Fruit fly (Drosophila melanogaster) whole organism, embryonic: Measurements from ENCODE around the gene mRpL48.
A peak's percentile ranks its signal among the peaks of the same experiment; 100 is the strongest.

Experiments
- Abd-B ChIP-seq: fragments of 200-800 bp; sonication (Bioruptor generic); optimal IDR thresholded peaks from 2 replicates; lab custom pipeline; 2018; ENCODE audit warnings: missing biosample characterization, mild to moderate bottlenecking, missing genetic modification characterization, moderate library complexity
- Blimp-1 ChIP-seq: fragments of 200-800 bp; sonication (Bioruptor generic); optimal IDR thresholded peaks from 3 replicates; lab custom pipeline; 2018; ENCODE audit warnings: missing biosample characterization, missing genetic modification characterization, mild to moderate bottlenecking, moderate library complexity, missing genetic modification reagents
- CG10147 ChIP-seq: fragments of 200-800 bp; sonication (Bioruptor generic); optimal IDR thresholded peaks from 2 replicates; lab custom pipeline; 2019; ENCODE audit warnings: missing biosample characterization, mild to moderate bottlenecking, missing genetic modification characterization, moderate library complexity
- CG10274 ChIP-seq: fragments of 200-800 bp; sonication (Bioruptor generic); optimal IDR thresholded peaks from 3 replicates; lab custom pipeline; 2017; ENCODE audit warnings: missing biosample characterization, mild to moderate bottlenecking, missing genetic modification characterization
- CG11695 ChIP-seq: fragments of 200-800 bp; sonication (Bioruptor generic); IDR thresholded peaks from 3 replicates; pipeline ENCODE4 v1.3.6; 2022; ENCODE audit warnings: missing biosample characterization, missing genetic modification characterization
- CG1233 ChIP-seq: fragments of 200-800 bp; sonication (Bioruptor generic); optimal IDR thresholded peaks from 4 replicates; lab custom pipeline; 2018; ENCODE audit warnings: missing biosample characterization, mild to moderate bottlenecking, missing genetic modification characterization
- CG13775 ChIP-seq: fragments of 200-800 bp; sonication (Bioruptor generic); optimal IDR thresholded peaks from 3 replicates; lab custom pipeline; 2017; ENCODE audit warnings: missing biosample characterization, mild to moderate bottlenecking, missing genetic modification characterization
- CG18011 ChIP-seq: fragments of 200-800 bp; sonication (Bioruptor generic); optimal IDR thresholded peaks from 2 replicates; lab custom pipeline; 2017; ENCODE audit warnings: missing biosample characterization, missing genetic modification characterization, mild to moderate bottlenecking, moderate library complexity, missing genotype
- CG1832 ChIP-seq: fragments of 200-800 bp; sonication (Bioruptor generic); optimal IDR thresholded peaks from 2 replicates; lab custom pipeline; 2017; ENCODE audit warnings: missing biosample characterization, mild to moderate bottlenecking, missing genetic modification characterization, inconsistent platforms
- CG2889 ChIP-seq: fragments of 200-800 bp; sonication (Bioruptor generic); IDR thresholded peaks from 3 replicates; pipeline ENCODE4 v1.3.6; 2022; ENCODE audit warnings: missing biosample characterization, missing genetic modification characterization
- CG32532 ChIP-seq: fragments of 200-800 bp; sonication (Bioruptor generic); IDR thresholded peaks from 2 replicates; pipeline ENCODE4 v1.3.6; 2022; ENCODE audit warnings: missing biosample characterization, missing genetic modification characterization
- CG3838 ChIP-seq: fragments of 200-800 bp; sonication (Bioruptor generic); optimal IDR thresholded peaks from 3 replicates; lab custom pipeline; 2016; ENCODE audit warnings: missing biosample characterization, missing genetic modification characterization
- CG42726 ChIP-seq: fragments of 200-800 bp; sonication (Bioruptor generic); IDR thresholded peaks from 2 replicates; pipeline ENCODE4 v1.3.6; 2022; ENCODE audit warnings: missing biosample characterization, missing genetic modification characterization; ENCODE audit not compliant: partially characterized antibody
- CG8478 ChIP-seq: fragments of >200 bp; optimal IDR thresholded peaks from 2 replicates; lab custom pipeline; 2018
- Drgx ChIP-seq: fragments of 200-800 bp; sonication (Bioruptor generic); IDR thresholded peaks from 2 replicates; pipeline ENCODE4 v1.3.6; 2022; ENCODE audit warnings: missing biosample characterization, missing genetic modification characterization
- Gsc ChIP-seq: fragments of 200-800 bp; sonication (Bioruptor generic); IDR thresholded peaks from 2 replicates; pipeline ENCODE4 v1.3.6; 2022; ENCODE audit warnings: missing biosample characterization, missing genetic modification characterization
- HHEX ChIP-seq: fragments of 200-800 bp; sonication (Bioruptor generic); optimal IDR thresholded peaks from 3 replicates; lab custom pipeline; 2017; ENCODE audit warnings: missing biosample characterization, mild to moderate bottlenecking, missing genetic modification characterization, missing genetic modification reagents
- Hr3 ChIP-seq: fragments of 200-800 bp; sonication (Bioruptor generic); optimal IDR thresholded peaks from 3 replicates; lab custom pipeline; 2016; ENCODE audit warnings: missing biosample characterization, missing genetic modification characterization
- MESR4 ChIP-seq: fragments of 200-800 bp; sonication (Bioruptor generic); optimal IDR thresholded peaks from 2 replicates; lab custom pipeline; 2018; ENCODE audit warnings: missing biosample characterization, mild to moderate bottlenecking, missing genetic modification characterization, moderate library complexity
- Meics ChIP-seq: fragments of 200-800 bp; sonication (Bioruptor generic); optimal IDR thresholded peaks from 2 replicates; lab custom pipeline; 2017; ENCODE audit warnings: missing biosample characterization, mild to moderate bottlenecking, missing genetic modification characterization
- Mrtf ChIP-seq: fragments of 200-800 bp; sonication (Bioruptor generic); IDR thresholded peaks from 3 replicates; pipeline ENCODE4 v1.3.6; 2022; ENCODE audit warnings: missing biosample characterization, missing genetic modification characterization
- Poxn ChIP-seq: fragments of 200-800 bp; sonication (Bioruptor generic); IDR thresholded peaks from 2 replicates; pipeline ENCODE4 v1.3.6; 2022; ENCODE audit warnings: missing biosample characterization, missing genetic modification characterization
- Trl ChIP-seq, 3 experiments: fragments of >200 bp in 2 of 3; fragments of 200-800 bp in 1 of 3; sonication (Bioruptor generic) in 1 of 3; optimal IDR thresholded peaks; 2 replicates in 1 of 3; 3 replicates in 2 of 3; lab custom pipeline; 2016 to 2017; ENCODE audit warnings: missing biosample characterization in 1 of 3, missing genetic modification characterization in 1 of 3
- Xbp1 ChIP-seq: fragments of 200-800 bp; sonication (Bioruptor generic); optimal IDR thresholded peaks from 3 replicates; lab custom pipeline; 2016; ENCODE audit warnings: missing biosample characterization, mild to moderate bottlenecking, missing genetic modification characterization
- ato ChIP-seq: fragments of 200-800 bp; sonication (Bioruptor generic); IDR thresholded peaks from 2 replicates; pipeline ENCODE4 v1.3.6; 2022; ENCODE audit warnings: missing biosample characterization, missing genetic modification characterization; ENCODE audit not compliant: partially characterized antibody
- btn ChIP-seq: fragments of 200-800 bp; sonication (Bioruptor generic); optimal IDR thresholded peaks from 2 replicates; lab custom pipeline; 2016; ENCODE audit warnings: missing biosample characterization, missing genetic modification characterization
- chinmo ChIP-seq: fragments of 200-800 bp; sonication (Bioruptor generic); IDR thresholded peaks from 4 replicates; pipeline ENCODE4 v1.3.6; 2022; ENCODE audit warnings: missing biosample characterization, missing genetic modification characterization; ENCODE audit not compliant: partially characterized antibody
- dm ChIP-seq: fragments of 200-800 bp; sonication (Bioruptor generic); optimal IDR thresholded peaks from 3 replicates; lab custom pipeline; 2016; ENCODE audit warnings: missing biosample characterization, missing genetic modification characterization
- eyg ChIP-seq: fragments of 200-800 bp; sonication (Bioruptor generic); optimal IDR thresholded peaks from 3 replicates; lab custom pipeline; 2016; ENCODE audit warnings: missing biosample characterization, missing genetic modification characterization
- ind ChIP-seq: fragments of 200-800 bp; sonication (Bioruptor generic); optimal IDR thresholded peaks from 3 replicates; lab custom pipeline; 2016; ENCODE audit warnings: missing biosample characterization, missing genetic modification characterization
- pho ChIP-seq: fragments of 200-800 bp; sonication (Bioruptor generic); optimal IDR thresholded peaks from 2 replicates; lab custom pipeline; 2016; ENCODE audit warnings: missing biosample characterization, missing genetic modification characterization
- rib ChIP-seq: fragments of 200-800 bp; sonication (Bioruptor generic); IDR thresholded peaks from 2 replicates; pipeline ENCODE4 v1.3.6; 2022; ENCODE audit warnings: missing biosample characterization, missing genetic modification characterization
- seq ChIP-seq: fragments of 200-800 bp; sonication (Bioruptor generic); IDR thresholded peaks from 2 replicates; pipeline ENCODE4 v1.3.6; 2022; ENCODE audit warnings: missing biosample characterization, missing genetic modification characterization
- shn ChIP-seq: fragments of 200-800 bp; sonication (Bioruptor generic); optimal IDR thresholded peaks from 3 replicates; lab custom pipeline; 2016; ENCODE audit warnings: missing biosample characterization, missing genetic modification characterization
- sqz ChIP-seq: fragments of 200-800 bp; sonication (Bioruptor generic); optimal IDR thresholded peaks from 3 replicates; lab custom pipeline; 2018; ENCODE audit warnings: missing biosample characterization, mild to moderate bottlenecking, missing genetic modification characterization
- wdn ChIP-seq: fragments of 200-800 bp; sonication (Bioruptor generic); IDR thresholded peaks from 2 replicates; pipeline ENCODE4 v1.3.6; 2022; ENCODE audit warnings: missing biosample characterization, missing genetic modification characterization
- zfh1 ChIP-seq: fragments of 200-800 bp; sonication (Bioruptor generic); IDR thresholded peaks from 3 replicates; pipeline ENCODE4 v1.3.6; 2022; ENCODE audit warnings: missing biosample characterization, missing genetic modification characterization

The mRpL48 gene

DNA sequence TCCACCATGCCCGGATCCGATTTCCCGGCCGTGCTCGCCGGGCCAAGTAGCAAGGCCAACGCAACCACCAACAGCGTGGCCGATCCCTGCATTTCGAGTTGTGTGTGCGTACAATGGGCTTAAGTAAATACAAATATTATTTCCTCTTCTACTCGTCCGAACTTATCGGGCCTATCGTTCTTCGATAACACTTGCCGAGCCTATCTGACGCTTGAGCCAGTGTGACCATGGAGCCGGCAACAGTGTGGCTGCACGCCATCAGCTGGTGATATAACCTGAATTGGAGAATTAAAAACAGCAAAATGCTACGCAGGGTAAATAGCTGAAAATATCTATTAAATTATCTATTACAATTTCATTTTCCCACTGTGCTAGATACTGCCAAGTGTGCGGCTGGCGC is at the start of gene mRpL48, which contains the start of gene CG17660 (continued):
- TF ChIP-seq CG11695 (GFP tag; lab: Robert Waterston, UW) = no peak
- peak; percentile 28 for TF ChIP-seq Meics
- TF ChIP-seq sqz (GFP tag; lab: Kevin White, UChicago) = no peak
- TF ChIP-seq rib (GFP tag; lab: Robert Waterston, UW) = no peak
- TF ChIP-seq eyg (GFP tag; lab: Kevin White, UChicago) = no peak
- TF ChIP-seq Hr3 (GFP tag; lab: Kevin White, UChicago) = no peak
- TF ChIP-seq CG10274 (GFP tag; lab: Kevin White, UChicago) = no peak
- no peak for TF ChIP-seq HHEX (GFP tag; lab: Kevin White, UChicago)
- peak; percentile 89 for TF ChIP-seq ato (GFP tag; lab: Robert Waterston, UW)
- no peak for TF ChIP-seq Abd-B (GFP tag; lab: Kevin White, UChicago)
- TF ChIP-seq Poxn = no peak
- no peak for TF ChIP-seq CG18011 (GFP tag; lab: Kevin White, UChicago)
- peak; percentile 13; the same call in 1 of the 3 replicates for TF ChIP-seq Mrtf (GFP tag; lab: Robert Waterston, UW)
- TF ChIP-seq Gsc (GFP tag; lab: Robert Waterston, UW) = no peak
- no peak for TF ChIP-seq CG2889
- peak; percentile 73 for TF ChIP-seq CG42726 (GFP tag; lab: Robert Waterston, UW)
- peak; percentile 90 for TF ChIP-seq MESR4 (GFP tag; lab: Kevin White, UChicago)
- peak; percentile 41 for TF ChIP-seq dm (GFP tag; lab: Kevin White, UChicago)
- TF ChIP-seq btn (GFP tag; lab: Kevin White, UChicago) = no peak
- TF ChIP-seq Xbp1 (GFP tag; lab: Kevin White, UChicago) = peak; percentile 25

DNA sequence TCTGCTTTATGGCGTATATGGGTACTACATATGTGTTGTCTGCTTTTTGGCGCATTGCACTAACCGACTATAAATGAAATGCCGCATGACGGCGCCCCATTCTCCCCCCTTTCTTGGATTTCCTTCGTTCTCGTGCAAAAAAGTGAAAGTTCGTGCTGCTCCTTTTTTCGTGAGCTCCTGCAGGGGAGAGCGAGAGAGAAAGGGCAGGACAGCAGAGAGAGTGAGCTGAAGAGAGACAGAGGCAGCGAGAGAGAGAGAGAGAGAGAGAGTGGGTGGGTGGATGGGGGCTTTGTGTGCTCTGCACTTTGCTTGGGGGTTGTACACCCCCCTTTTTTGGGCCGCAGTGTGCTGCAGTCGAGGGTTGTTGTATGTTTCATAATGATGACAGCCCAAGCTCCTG is 47.2 kb upstream of the mRpL48 start:
- TF ChIP-seq CG8478 (lab: Kevin White, UChicago) (peak; percentile 38), Blimp-1 (GFP tag; lab: Kevin White, UChicago) (peak; percentile 9), CG3838 (no peak), CG1832 (GFP tag; lab: Kevin White, UChicago) (peak; percentile 58), Trl (optimal IDR thresholded peaks at IDR 0.05; lab: Kevin White, UChicago) (peak; percentile 63 to 74), Trl (GFP tag; optimal IDR thresholded peaks at IDR 0.05; lab: Kevin White, UChicago) (no peak), seq (GFP tag; lab: Robert Waterston, UW) (peak; percentile 31; the same call in 1 of the 2 replicates), zfh1 (GFP tag; lab: Robert Waterston, UW) (no peak), CG32532 (no peak), chinmo (GFP tag; lab: Robert Waterston, UW) (peak; percentile 82; the same call in 2 of the 4 replicates)
- TF ChIP-seq, all 482 proteins: peak for 6

DNA sequence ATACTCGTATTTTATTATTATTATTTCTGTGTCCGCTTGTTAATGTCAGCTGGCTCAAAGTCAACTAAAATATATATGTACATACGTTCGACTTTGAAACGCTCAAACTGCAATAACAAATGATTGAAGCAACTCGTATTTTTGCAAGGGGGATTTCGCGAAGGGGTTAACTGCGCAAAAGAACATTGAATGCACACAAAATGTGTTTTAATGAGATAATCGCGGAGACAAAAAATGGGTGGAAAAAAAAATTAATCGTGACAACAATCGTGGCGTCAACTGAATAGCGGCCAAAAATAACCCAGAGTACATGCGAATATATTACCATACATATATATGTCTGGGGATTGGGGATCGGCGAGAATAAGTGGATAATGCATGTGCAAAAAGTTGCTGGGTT is 44.4 kb upstream of the mRpL48 start:
- TF ChIP-seq CG13775 = no peak
- no peak for TF ChIP-seq CG1233 (GFP tag; lab: Kevin White, UChicago)
- no peak for TF ChIP-seq btn (GFP tag; lab: Kevin White, UChicago)
- no peak for TF ChIP-seq shn (GFP tag; lab: Kevin White, UChicago)
- no peak for TF ChIP-seq CG10147 (GFP tag; lab: Kevin White, UChicago)
- no peak for TF ChIP-seq Drgx (GFP tag; lab: Robert Waterston, UW)
- no peak for TF ChIP-seq ind (GFP tag; lab: Kevin White, UChicago)
- no peak for TF ChIP-seq wdn (GFP tag; lab: Robert Waterston, UW)
- no peak for TF ChIP-seq pho
